Worm (Caenorhabditis elegans) whole organism, L2 larva: Measurements from ENCODE around the gene sfxn-1.2.
A peak's percentile ranks its signal among the peaks of the same experiment; 100 is the strongest.

Experiments used
- F13H6.1 ChIP-seq: sonication (generic microtip); optimal IDR thresholded peaks from 2 replicates; lab custom pipeline; 2016; ENCODE audit warnings: missing genetic modification characterization, missing compliant biosample characterization
- R02D3.7 ChIP-seq: fragments of 150-350 bp; optimal IDR thresholded peaks from 2 replicates; lab custom pipeline; 2014; ENCODE audit warnings: missing biosample characterization, missing genetic modification characterization
- Y55F3AM.14 ChIP-seq: fragments of 200-800 bp; sonication (Bioruptor generic); optimal IDR thresholded peaks from 2 replicates; lab custom pipeline; 2018; ENCODE audit warnings: mild to moderate bottlenecking, missing genetic modification characterization, missing compliant biosample characterization
- aly-2 ChIP-seq: fragments of 150-350 bp; optimal IDR thresholded peaks from 2 replicates; lab custom pipeline; 2014; ENCODE audit warnings: missing biosample characterization, missing genetic modification characterization
- ama-1 ChIP-seq: fragments of 150-350 bp; optimal IDR thresholded peaks from 2 replicates; lab custom pipeline; 2018; ENCODE audit warnings: inconsistent platforms
- egl-27 ChIP-seq: sonication (generic microtip); optimal IDR thresholded peaks from 3 replicates; lab custom pipeline; 2017; ENCODE audit warnings: missing biosample characterization, missing genetic modification reagents, missing genetic modification characterization
- fos-1 ChIP-seq: fragments of 150-350 bp; optimal IDR thresholded peaks from 2 replicates; lab custom pipeline; 2014; ENCODE audit warnings: missing biosample characterization, missing genetic modification characterization
- lin-11 ChIP-seq: fragments of 150-350 bp; sonication (generic microtip); optimal IDR thresholded peaks from 2 replicates; lab custom pipeline; 2014; ENCODE audit warnings: missing biosample characterization, missing genetic modification characterization, inconsistent platforms, mixed read lengths
- mab-5 ChIP-seq: fragments of 150-350 bp; optimal IDR thresholded peaks from 2 replicates; lab custom pipeline; 2014; ENCODE audit warnings: missing biosample characterization, missing genetic modification characterization
- mdl-1 ChIP-seq, 2 experiments: fragments of 150-350 bp in 1 of 2; sonication (generic microtip) in 1 of 2; optimal IDR thresholded peaks; 2 replicates each; lab custom pipeline; 2017; ENCODE audit warnings: missing biosample characterization in 2 of 2, missing genetic modification characterization in 2 of 2
- nhr-11 ChIP-seq: fragments of 150-350 bp; optimal IDR thresholded peaks from 2 replicates; lab custom pipeline; 2014; ENCODE audit warnings: missing biosample characterization, missing genetic modification characterization
- nhr-25 ChIP-seq: fragments of 150-350 bp; sonication (generic microtip); optimal IDR thresholded peaks from 3 replicates; lab custom pipeline; 2014; ENCODE audit warnings: missing biosample characterization, missing genetic modification characterization
- unc-39 ChIP-seq: fragments of 150-350 bp; optimal IDR thresholded peaks from 2 replicates; lab custom pipeline; 2014; ENCODE audit warnings: missing biosample characterization, missing genetic modification characterization
- unc-62 ChIP-seq: fragments of 150-350 bp; optimal IDR thresholded peaks from 2 replicates; lab custom pipeline; 2014; ENCODE audit warnings: missing biosample characterization, missing genetic modification reagents, missing genetic modification characterization

DNA sequence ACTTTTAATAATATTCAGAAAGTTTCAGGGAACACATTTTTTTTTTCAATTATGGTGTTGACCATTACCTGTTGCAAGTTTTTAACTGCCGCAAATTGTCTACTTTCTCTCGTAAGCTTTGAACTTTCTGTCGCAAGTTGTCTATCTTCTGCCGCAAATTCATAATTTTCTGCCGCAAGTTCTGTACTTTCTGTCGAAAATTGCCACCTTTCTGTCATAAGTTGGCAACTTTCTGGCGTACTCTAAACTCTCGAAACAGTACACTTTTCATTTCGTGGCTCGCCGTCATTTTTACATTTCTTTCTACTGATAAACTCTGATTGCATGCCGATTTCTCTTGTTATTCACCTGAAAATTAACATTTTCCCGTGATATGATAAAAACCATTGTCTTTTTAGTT is 30.4 kb upstream of the sfxn-1.2 start:
- no peak for TF ChIP-seq nhr-11 (tag; lab: Kevin White, UChicago)
- TF ChIP-seq fos-1: peak; percentile 8
- no peak for TF ChIP-seq lin-11 (tag; lab: Kevin White, UChicago)
- no peak for TF ChIP-seq mab-5 (tag; lab: Kevin White, UChicago)
- TF ChIP-seq unc-62 (GFP tag; lab: Kevin White, UChicago): no peak
- no peak for TF ChIP-seq aly-2
- TF ChIP-seq egl-27 (tag; lab: Kevin White, UChicago): no peak
- TF ChIP-seq ama-1 (lab: Kevin White, UChicago): no peak
- TF ChIP-seq unc-39 (tag; lab: Kevin White, UChicago): no peak
- no peak for TF ChIP-seq mdl-1 (tag; optimal IDR thresholded peaks at IDR 0.05; lab: Kevin White, UChicago)
- no peak for TF ChIP-seq Y55F3AM.14 (GFP tag; lab: Kevin White, UChicago)
- TF ChIP-seq nhr-25 (tag; lab: Kevin White, UChicago): no peak
- TF ChIP-seq F13H6.1 (tag; lab: Kevin White, UChicago): no peak
- TF ChIP-seq R02D3.7 (tag; lab: Kevin White, UChicago): no peak
